Worm (Caenorhabditis elegans) whole organism, L2 larva: ENCODE data around the gene allo-1.

Experiments
- R02D3.7 ChIP-seq: fragments of 150-350 bp; optimal IDR thresholded peaks from 2 replicates; lab custom pipeline; 2014; ENCODE audit warnings: missing biosample characterization, missing genetic modification characterization
- ama-1 ChIP-seq: fragments of 150-350 bp; optimal IDR thresholded peaks from 2 replicates; lab custom pipeline; 2018; ENCODE audit warnings: inconsistent platforms
- ceh-16 ChIP-seq: fragments of 150-350 bp; optimal IDR thresholded peaks from 2 replicates; lab custom pipeline; 2014; ENCODE audit warnings: missing biosample characterization, missing genetic modification characterization
- egl-27 ChIP-seq: sonication (generic microtip); optimal IDR thresholded peaks from 3 replicates; lab custom pipeline; 2017; ENCODE audit warnings: missing biosample characterization, missing genetic modification reagents, missing genetic modification characterization
- nhr-11 ChIP-seq: fragments of 150-350 bp; optimal IDR thresholded peaks from 2 replicates; lab custom pipeline; 2014; ENCODE audit warnings: missing biosample characterization, missing genetic modification characterization
- nhr-12 ChIP-seq: fragments of 150-350 bp; optimal IDR thresholded peaks from 2 replicates; lab custom pipeline; 2014; ENCODE audit warnings: missing biosample characterization, missing genetic modification characterization
- snpc-4 ChIP-seq: fragments of 150-350 bp; optimal IDR thresholded peaks from 2 replicates; lab custom pipeline; 2014; ENCODE audit warnings: missing biosample characterization, missing genetic modification characterization
- unc-39 ChIP-seq: fragments of 150-350 bp; optimal IDR thresholded peaks from 2 replicates; lab custom pipeline; 2014; ENCODE audit warnings: missing biosample characterization, missing genetic modification characterization
- zag-1 ChIP-seq: fragments of 150-350 bp; optimal IDR thresholded peaks from 2 replicates; lab custom pipeline; 2014; ENCODE audit warnings: missing biosample characterization, missing genetic modification characterization

ce11 chrIV:10744475-10744874, 47.6 kb upstream of the allo-1 start, which contains the start of gene T25B9.3:
- TF ChIP-seq nhr-12 (tag; lab: Kevin White, UChicago) (no peak), snpc-4 (tag; lab: Kevin White, UChicago) (no peak), zag-1 (tag; lab: Kevin White, UChicago) (no peak), R02D3.7 (no peak), egl-27 (no peak), nhr-11 (tag; lab: Kevin White, UChicago) (no peak), ama-1 (lab: Kevin White, UChicago) (no peak), ceh-16 (no peak), unc-39 (tag; lab: Kevin White, UChicago) (no peak)
